Worm (Caenorhabditis elegans): Measurements from ENCODE around the gene him-17.

ce11 chrV:13154225-13154624 is 22.3 kb upstream of the him-17 start:
- TF ChIP-seq zfp-2 (tag; optimal IDR thresholded peaks at IDR 0.05) (no peak), mdl-1 (tag; optimal IDR thresholded peaks at IDR 0.05) (no peak), skn-1 (tag; optimal IDR thresholded peaks at IDR 0.05) (no peak), hif-1 (tag; optimal IDR thresholded peaks at IDR 0.05) (no peak)

Data from whole organism, L4 larva.